Worm (Caenorhabditis elegans) whole organism, L1 larva: ENCODE measurements around the gene dnj-23.

Experiments
- C04F5.9 ChIP-seq: sonication (generic microtip); optimal IDR thresholded peaks from 2 replicates; lab custom pipeline; 2016; ENCODE audit warnings: missing genetic modification characterization, missing compliant biosample characterization
- C16A3.4 ChIP-seq: fragments of 150-350 bp; optimal IDR thresholded peaks from 2 replicates; lab custom pipeline; 2014; ENCODE audit warnings: missing biosample characterization, missing genetic modification characterization
- C34B4.2 ChIP-seq: sonication (generic microtip); optimal IDR thresholded peaks from 2 replicates; lab custom pipeline; 2017; ENCODE audit warnings: mild to moderate bottlenecking, missing genetic modification characterization, missing compliant biosample characterization
- F16B12.6 ChIP-seq: fragments of 150-350 bp; optimal IDR thresholded peaks from 2 replicates; lab custom pipeline; 2014; ENCODE audit warnings: missing biosample characterization, missing genetic modification characterization
- aha-1 ChIP-seq: fragments of 150-350 bp; optimal IDR thresholded peaks from 2 replicates; lab custom pipeline; 2014; ENCODE audit warnings: missing biosample characterization, missing genetic modification characterization
- alr-1 ChIP-seq: fragments of 200-800 bp; sonication (Bioruptor generic); optimal IDR thresholded peaks from 2 replicates; lab custom pipeline; 2018; ENCODE audit warnings: borderline replicate concordance, mild to moderate bottlenecking, missing genetic modification characterization, missing compliant biosample characterization
- ama-1 ChIP-seq: fragments of 150-350 bp; optimal IDR thresholded peaks from 2 replicates; lab custom pipeline; 2014
- blmp-1 ChIP-seq: fragments of 150-350 bp; optimal IDR thresholded peaks from 2 replicates; lab custom pipeline; 2014; ENCODE audit warnings: missing biosample characterization, missing genetic modification characterization
- ceh-8 ChIP-seq: fragments of 200-800 bp; sonication (Bioruptor generic); optimal IDR thresholded peaks from 2 replicates; lab custom pipeline; 2018; ENCODE audit warnings: mild to moderate bottlenecking, missing genetic modification characterization, moderate library complexity, missing compliant biosample characterization
- ceh-82 ChIP-seq, 3 experiments: fragments of 150-350 bp in 1 of 3; sonication (generic microtip) in 2 of 3; optimal IDR thresholded peaks; 2 replicates each; lab custom pipeline; 2014 to 2017; ENCODE audit warnings: missing biosample characterization in 3 of 3, missing genetic modification characterization in 3 of 3
- ceh-88 ChIP-seq: fragments of 200-800 bp; sonication (Bioruptor generic); IDR thresholded peaks from 2 replicates; pipeline ENCODE4 v1.3.6; 2022; ENCODE audit warnings: missing genetic modification characterization, missing compliant biosample characterization
- ces-1 ChIP-seq: fragments of 150-350 bp; optimal IDR thresholded peaks from 2 replicates; lab custom pipeline; 2014; ENCODE audit warnings: missing biosample characterization, missing genetic modification reagents, missing genetic modification characterization
- dsc-1 ChIP-seq: sonication (generic microtip); optimal IDR thresholded peaks from 2 replicates; lab custom pipeline; 2016; ENCODE audit warnings: mild to moderate bottlenecking, missing genetic modification characterization, missing compliant biosample characterization
- egl-13 ChIP-seq: sonication (generic microtip); optimal IDR thresholded peaks from 2 replicates; lab custom pipeline; 2016; ENCODE audit warnings: missing genotype, missing genetic modification reagents, missing genetic modification characterization, missing compliant biosample characterization
- elt-3 ChIP-seq, 6 experiments: fragments of 150-350 bp in 1 of 6; sonication (generic microtip); optimal IDR thresholded peaks; 2 replicates each; lab custom pipeline; 2017 to 2018; ENCODE audit warnings: missing biosample characterization in 6 of 6, missing genetic modification characterization in 6 of 6, inconsistent platforms in 1 of 6
- ets-5 ChIP-seq: fragments of 200-800 bp; sonication (Bioruptor generic); IDR thresholded peaks from 2 replicates; pipeline ENCODE4 v1.3.6; 2022; ENCODE audit warnings: missing genetic modification characterization, missing compliant biosample characterization
- fkh-10 ChIP-seq: sonication (generic microtip); optimal IDR thresholded peaks from 2 replicates; lab custom pipeline; 2017; ENCODE audit warnings: missing biosample characterization, missing genetic modification reagents, missing genetic modification characterization
- fkh-4 ChIP-seq: sonication (generic microtip); optimal IDR thresholded peaks from 2 replicates; lab custom pipeline; 2016; ENCODE audit warnings: missing compliant biosample characterization, missing genetic modification characterization, borderline replicate concordance
- fkh-8 ChIP-seq: sonication (generic microtip); optimal IDR thresholded peaks from 2 replicates; lab custom pipeline; 2016; ENCODE audit warnings: mild to moderate bottlenecking, missing genetic modification characterization, missing compliant biosample characterization
- hlh-4 ChIP-seq: sonication (generic microtip); optimal IDR thresholded peaks from 2 replicates; lab custom pipeline; 2016; ENCODE audit warnings: mild to moderate bottlenecking, missing genetic modification characterization, missing compliant biosample characterization
- hpl-2 ChIP-seq: fragments of 150-350 bp; optimal IDR thresholded peaks from 2 replicates; lab custom pipeline; 2014; ENCODE audit warnings: missing biosample characterization, missing genetic modification reagents, missing genetic modification characterization
- irx-1 ChIP-seq: sonication (generic microtip); optimal IDR thresholded peaks from 2 replicates; lab custom pipeline; 2016; ENCODE audit warnings: missing genetic modification characterization, missing compliant biosample characterization
- isw-1 ChIP-seq: fragments of 200-800 bp; sonication (Bioruptor generic); IDR thresholded peaks from 2 replicates; pipeline ENCODE4 v1.3.6; 2022; ENCODE audit warnings: missing genetic modification characterization, missing compliant biosample characterization
- jun-1 ChIP-seq: fragments of 150-350 bp; optimal IDR thresholded peaks from 2 replicates; lab custom pipeline; 2014; ENCODE audit warnings: missing biosample characterization, missing genetic modification reagents, missing genetic modification characterization
- lin-15B ChIP-seq: fragments of 150-350 bp; sonication (generic microtip); optimal IDR thresholded peaks from 3 replicates; lab custom pipeline; 2014; ENCODE audit warnings: missing biosample characterization, missing genetic modification characterization
- lin-35 ChIP-seq, 2 experiments: fragments of 150-350 bp; optimal IDR thresholded peaks; 2 replicates each; lab custom pipeline; 2014; ENCODE audit warnings: missing biosample characterization in 2 of 2, missing genetic modification characterization in 2 of 2, missing genetic modification reagents in 2 of 2
- lir-3 ChIP-seq: sonication (generic microtip); optimal IDR thresholded peaks from 2 replicates; lab custom pipeline; 2016; ENCODE audit warnings: mild to moderate bottlenecking, missing genetic modification characterization, moderate library complexity, missing compliant biosample characterization; ENCODE audit not compliant: poor library complexity
- lsy-2 ChIP-seq, 2 experiments: fragments of 150-350 bp; optimal IDR thresholded peaks; 2 replicates each; lab custom pipeline; 2014; ENCODE audit warnings: missing biosample characterization in 2 of 2, missing genetic modification characterization in 2 of 2
- mab-9 ChIP-seq: fragments of 200-800 bp; sonication (Bioruptor generic); IDR thresholded peaks from 2 replicates; pipeline ENCODE4 v1.3.6; 2022; ENCODE audit warnings: missing genetic modification reagents, missing genetic modification characterization, missing compliant biosample characterization
- mef-2 ChIP-seq: fragments of 150-350 bp; optimal IDR thresholded peaks from 2 replicates; lab custom pipeline; 2014; ENCODE audit warnings: missing biosample characterization, missing genetic modification characterization
- nhr-237 ChIP-seq: fragments of 150-350 bp; optimal IDR thresholded peaks from 2 replicates; lab custom pipeline; 2014; ENCODE audit warnings: missing biosample characterization, missing genetic modification characterization
- nhr-28 ChIP-seq: fragments of 150-350 bp; optimal IDR thresholded peaks from 2 replicates; lab custom pipeline; 2014; ENCODE audit warnings: missing biosample characterization, missing genetic modification characterization
- nhr-47 ChIP-seq: sonication (generic microtip); optimal IDR thresholded peaks from 2 replicates; lab custom pipeline; 2016; ENCODE audit warnings: mild to moderate bottlenecking, missing genetic modification characterization, moderate library complexity, missing compliant biosample characterization
- nhr-71 ChIP-seq: sonication (generic microtip); optimal IDR thresholded peaks from 2 replicates; lab custom pipeline; 2016; ENCODE audit warnings: mild to moderate bottlenecking, missing genetic modification characterization, moderate library complexity, missing compliant biosample characterization
- nhr-76 ChIP-seq: sonication (generic microtip); optimal IDR thresholded peaks from 2 replicates; lab custom pipeline; 2017; ENCODE audit warnings: missing biosample characterization, missing genetic modification characterization
- nhr-84 ChIP-seq: sonication (generic microtip); optimal IDR thresholded peaks from 2 replicates; lab custom pipeline; 2017; ENCODE audit warnings: missing biosample characterization, missing genetic modification characterization
- nhr-85 ChIP-seq: sonication (generic microtip); peaks from one replicate; lab custom pipeline; 2016; ENCODE audit warnings: missing genetic modification characterization, inconsistent platforms, missing compliant biosample characterization
- nhr-90 ChIP-seq: sonication (generic microtip); optimal IDR thresholded peaks from 2 replicates; lab custom pipeline; 2016; ENCODE audit warnings: mild to moderate bottlenecking, missing genetic modification characterization, missing compliant biosample characterization; ENCODE audit not compliant: poor library complexity
- pax-3 ChIP-seq: fragments of 200-800 bp; sonication (Bioruptor generic); optimal IDR thresholded peaks from 2 replicates; lab custom pipeline; 2018; ENCODE audit warnings: mild to moderate bottlenecking, missing genetic modification characterization, moderate library complexity, missing compliant biosample characterization
- pqm-1 ChIP-seq: sonication (generic microtip); optimal IDR thresholded peaks from 3 replicates; lab custom pipeline; 2017; ENCODE audit warnings: missing biosample characterization, missing genetic modification characterization
- rnt-1 ChIP-seq: sonication (generic microtip); optimal IDR thresholded peaks from 2 replicates; lab custom pipeline; 2016; ENCODE audit warnings: mild to moderate bottlenecking, missing genetic modification characterization, moderate library complexity, missing compliant biosample characterization
- skn-1 ChIP-seq: fragments of 150-350 bp; optimal IDR thresholded peaks from 2 replicates; lab custom pipeline; 2014; ENCODE audit warnings: missing biosample characterization, missing genetic modification characterization
- snpc-4 ChIP-seq: fragments of 150-350 bp; optimal IDR thresholded peaks from 2 replicates; lab custom pipeline; 2014; ENCODE audit warnings: missing biosample characterization, missing genetic modification characterization
- tbx-2 ChIP-seq: sonication (generic microtip); optimal IDR thresholded peaks from 2 replicates; lab custom pipeline; 2016; ENCODE audit warnings: missing genetic modification characterization, missing compliant biosample characterization
- unc-130 ChIP-seq: fragments of 150-350 bp; optimal IDR thresholded peaks from 2 replicates; lab custom pipeline; 2017; ENCODE audit warnings: missing biosample characterization, missing genetic modification characterization, inconsistent platforms
- unc-30 ChIP-seq: sonication (generic microtip); optimal IDR thresholded peaks from 2 replicates; lab custom pipeline; 2017; ENCODE audit warnings: missing biosample characterization, missing genetic modification characterization
- unc-62 ChIP-seq: fragments of 150-350 bp; optimal IDR thresholded peaks from 2 replicates; lab custom pipeline; 2014; ENCODE audit warnings: missing biosample characterization, missing genetic modification reagents, missing genetic modification characterization
- unc-98 ChIP-seq: fragments of 200-800 bp; sonication (Bioruptor generic); IDR thresholded peaks from 2 replicates; pipeline ENCODE4 v1.3.6; 2022; ENCODE audit warnings: missing genetic modification characterization, missing compliant biosample characterization
- xbp-1 ChIP-seq: sonication (generic microtip); optimal IDR thresholded peaks from 2 replicates; lab custom pipeline; 2016; ENCODE audit warnings: missing genetic modification characterization, missing compliant biosample characterization
- zag-1 ChIP-seq: fragments of 150-350 bp; optimal IDR thresholded peaks from 2 replicates; lab custom pipeline; 2014; ENCODE audit warnings: missing biosample characterization, missing genetic modification characterization
- zip-4 ChIP-seq: fragments of 200-800 bp; sonication (Bioruptor generic); optimal IDR thresholded peaks from 2 replicates; lab custom pipeline; 2018; ENCODE audit warnings: mild to moderate bottlenecking, missing genetic modification characterization, moderate library complexity, missing compliant biosample characterization
- ztf-11 ChIP-seq, 2 experiments: sonication (generic microtip); optimal IDR thresholded peaks; 2 replicates each; lab custom pipeline; 2016 to 2017; ENCODE audit warnings: missing genetic modification characterization in 2 of 2, missing biosample characterization in 1 of 2, missing compliant biosample characterization in 1 of 2

Gene dnj-23

ce11 chrII:9112851-9113250, 4.5 kb upstream of the dnj-23 start, which contains the start of gene jun-1 (continued):
- TF ChIP-seq nhr-76 (tag; lab: Kevin White, UChicago) (no peak), unc-30 (no peak), ztf-11 (tag; optimal IDR thresholded peaks at IDR 0.05; lab: Kevin White, UChicago) (no peak), unc-98 (no peak), fkh-8 (tag; lab: Kevin White, UChicago) (peak; percentile 88), dsc-1 (tag; lab: Kevin White, UChicago) (peak; percentile 54), pqm-1 (tag; lab: Kevin White, UChicago) (no peak), C16A3.4 (peak; percentile 78), nhr-85 (tag; lab: Kevin White, UChicago) (peak; percentile 98), nhr-90 (peak; percentile 80), nhr-84 (no peak), snpc-4 (tag; lab: Kevin White, UChicago) (peak; percentile 70), nhr-28 (tag; lab: Kevin White, UChicago) (peak; percentile 68), pax-3 (tag; lab: Kevin White, UChicago) (peak; percentile 48), ces-1 (no peak), ets-5 (GFP tag; lab: Robert Waterston, UW) (no peak), ama-1 (lab: Kevin White, UChicago) (no peak), C04F5.9 (tag; lab: Kevin White, UChicago) (peak; percentile 39), mab-9 (GFP tag; lab: Robert Waterston, UW) (0 out of 2 replicates have a peak, but pooled peaks have one; percentile 42), blmp-1 (tag; lab: Kevin White, UChicago) (peak; percentile 76), zip-4 (peak; percentile 24), elt-3 (tag; optimal IDR thresholded peaks at IDR 0.05; lab: Kevin White, UChicago) (peak in 3 of 6 experiments; percentile 48 to 93 (median 87)), fkh-10 (GFP tag; lab: Kevin White, UChicago) (peak; percentile 49), hlh-4 (tag; lab: Kevin White, UChicago) (no peak), egl-13 (peak; percentile 14), alr-1 (tag; lab: Kevin White, UChicago) (no peak), tbx-2 (tag; lab: Kevin White, UChicago) (peak; percentile 87), jun-1 (no peak), unc-130 (tag; lab: Kevin White, UChicago) (peak; percentile 36), skn-1 (tag; lab: Kevin White, UChicago) (no peak), C34B4.2 (tag; lab: Kevin White, UChicago) (no peak), F16B12.6 (tag; lab: Kevin White, UChicago) (no peak), lsy-2 (tag; optimal IDR thresholded peaks at IDR 0.05; lab: Kevin White, UChicago) (peak; percentile 85 to 95), nhr-47 (tag; lab: Kevin White, UChicago) (peak; percentile 85), xbp-1 (peak; percentile 65), mef-2 (tag; lab: Kevin White, UChicago) (no peak), ceh-82 (tag; optimal IDR thresholded peaks at IDR 0.05; lab: Kevin White, UChicago) (peak; percentile 58 to 84 (median 61)), nhr-237 (tag; lab: Kevin White, UChicago) (peak; percentile 92), lin-15B (tag; lab: Kevin White, UChicago) (peak; percentile 37), unc-62 (GFP tag; lab: Kevin White, UChicago) (no peak), hpl-2 (peak; percentile 37), ceh-8 (GFP tag; lab: Kevin White, UChicago) (no peak), rnt-1 (tag; lab: Kevin White, UChicago) (peak; percentile 65), fkh-4 (tag; lab: Kevin White, UChicago) (no peak), lir-3 (tag; lab: Kevin White, UChicago) (peak; percentile 60), aha-1 (tag; lab: Kevin White, UChicago) (peak; percentile 14), nhr-71 (tag; lab: Kevin White, UChicago) (peak; percentile 96), ceh-88 (GFP tag; lab: Robert Waterston, UW) (peak; percentile 49; the same call in 1 of the 2 replicates), isw-1 (GFP tag; lab: Robert Waterston, UW) (peak; percentile 75), zag-1 (tag; lab: Kevin White, UChicago) (no peak), irx-1 (tag; lab: Kevin White, UChicago) (peak; percentile 74), lin-35 (GFP tag; optimal IDR thresholded peaks at IDR 0.05; lab: Kevin White, UChicago) (peak; percentile 77 to 78)
